Worm (Caenorhabditis elegans) whole organism, young adult: ENCODE measurements around the gene syd-2.

ENCODE experiments used
- K11D2.4 ChIP-seq: fragments of 200-800 bp; sonication (Bioruptor generic); IDR thresholded peaks from 2 replicates; pipeline ENCODE4 v1.3.6; 2022; ENCODE audit warnings: missing genetic modification reagents, missing genetic modification characterization, missing compliant biosample characterization
- Y56A3A.18 ChIP-seq: fragments of 200-800 bp; sonication (Bioruptor generic); IDR thresholded peaks from 2 replicates; pipeline ENCODE4 v1.3.6; 2022; ENCODE audit warnings: missing genetic modification reagents, missing genetic modification characterization, missing compliant biosample characterization
- Y95B8A.8 ChIP-seq: fragments of 200-800 bp; sonication (Bioruptor generic); IDR thresholded peaks from 2 replicates; pipeline ENCODE4 v1.3.6; 2022; ENCODE audit warnings: missing genetic modification reagents, missing genetic modification characterization, missing compliant biosample characterization
- atf-7 ChIP-seq: sonication (generic microtip); optimal IDR thresholded peaks from 2 replicates; lab custom pipeline; 2017; ENCODE audit warnings: mild to moderate bottlenecking, missing genetic modification characterization, missing compliant biosample characterization
- attf-3 ChIP-seq: fragments of 200-800 bp; sonication (Bioruptor generic); conservative IDR thresholded peaks from 2 replicates; pipeline ENCODE4 v1.3.6; 2022; ENCODE audit warnings: missing genetic modification reagents, missing genetic modification characterization, missing compliant biosample characterization
- bed-1 ChIP-seq: fragments of 200-800 bp; sonication (Bioruptor generic); IDR thresholded peaks from 2 replicates; pipeline ENCODE4 v1.3.6; 2022; ENCODE audit warnings: missing genetic modification reagents, missing genetic modification characterization, missing compliant biosample characterization
- ceh-27 ChIP-seq: fragments of 200-800 bp; sonication (Bioruptor generic); optimal IDR thresholded peaks from 2 replicates; lab custom pipeline; 2018; ENCODE audit warnings: mild to moderate bottlenecking, missing genetic modification characterization, moderate library complexity, missing compliant biosample characterization
- die-1 ChIP-seq: sonication (generic microtip); optimal IDR thresholded peaks from 2 replicates; lab custom pipeline; 2016; ENCODE audit warnings: missing genotype, mild to moderate bottlenecking, missing genetic modification characterization, missing compliant biosample characterization
- dpff-1 ChIP-seq: sonication (generic microtip); optimal IDR thresholded peaks from 2 replicates; lab custom pipeline; 2017; ENCODE audit warnings: mild to moderate bottlenecking, missing genetic modification characterization, missing compliant biosample characterization
- ekl-4 ChIP-seq: fragments of 200-800 bp; sonication (Bioruptor generic); IDR thresholded peaks from 2 replicates; pipeline ENCODE4 v1.3.6; 2022; ENCODE audit warnings: missing genetic modification reagents, missing genetic modification characterization, missing compliant biosample characterization
- ets-4 ChIP-seq: fragments of 200-800 bp; sonication (Bioruptor generic); optimal IDR thresholded peaks from 2 replicates; lab custom pipeline; 2018; ENCODE audit warnings: mild to moderate bottlenecking, missing genetic modification characterization, missing compliant biosample characterization
- him-1 ChIP-seq: sonication (generic microtip); optimal IDR thresholded peaks from 2 replicates; lab custom pipeline; 2016; ENCODE audit warnings: missing genotype, missing genetic modification reagents, missing genetic modification characterization, missing compliant biosample characterization
- hlh-12 ChIP-seq: sonication (generic microtip); optimal IDR thresholded peaks from 2 replicates; lab custom pipeline; 2016; ENCODE audit warnings: missing genetic modification characterization, missing compliant biosample characterization
- hmg-1.2 ChIP-seq: fragments of 200-800 bp; sonication (Bioruptor generic); IDR thresholded peaks from 2 replicates; pipeline ENCODE4 v1.3.6; 2022; ENCODE audit warnings: missing genetic modification reagents, missing genetic modification characterization, missing compliant biosample characterization
- mel-28 ChIP-seq: sonication (generic microtip); optimal IDR thresholded peaks from 2 replicates; lab custom pipeline; 2016; ENCODE audit warnings: borderline replicate concordance, mild to moderate bottlenecking, missing genetic modification characterization, missing compliant biosample characterization
- nfya-1 ChIP-seq: sonication (generic microtip); optimal IDR thresholded peaks from 2 replicates; lab custom pipeline; 2017; ENCODE audit warnings: antibody characterized with exemption, missing compliant biosample characterization, missing genetic modification characterization, borderline replicate concordance; ENCODE audit not compliant: insufficient read depth
- nfya-2 ChIP-seq: fragments of 200-800 bp; sonication (Bioruptor generic); IDR thresholded peaks from 2 replicates; pipeline ENCODE4 v1.3.6; 2022; ENCODE audit warnings: missing genetic modification reagents, missing genetic modification characterization, missing compliant biosample characterization
- nfyb-1 ChIP-seq: fragments of 200-800 bp; sonication (Bioruptor generic); IDR thresholded peaks from 2 replicates; pipeline ENCODE4 v1.3.6; 2022; ENCODE audit warnings: missing genetic modification reagents, missing genetic modification characterization, missing compliant biosample characterization
- nhr-120 ChIP-seq: fragments of 200-800 bp; sonication (Bioruptor generic); IDR thresholded peaks from 2 replicates; pipeline ENCODE4 v1.3.6; 2022; ENCODE audit warnings: missing genetic modification characterization, missing compliant biosample characterization
- repo-1 ChIP-seq: sonication (generic microtip); optimal IDR thresholded peaks from 2 replicates; lab custom pipeline; 2017; ENCODE audit warnings: mild to moderate bottlenecking, missing genetic modification characterization, missing compliant biosample characterization
- sdz-38 ChIP-seq: sonication (generic microtip); optimal IDR thresholded peaks from 2 replicates; lab custom pipeline; 2016; ENCODE audit warnings: missing genotype, missing genetic modification characterization, missing compliant biosample characterization
- snpc-1.1 ChIP-seq: sonication (generic microtip); optimal IDR thresholded peaks from 2 replicates; lab custom pipeline; 2017; ENCODE audit warnings: missing genetic modification characterization, mild to moderate bottlenecking, missing compliant biosample characterization, antibody characterized with exemption, moderate library complexity, missing genotype, missing genetic modification reagents; ENCODE audit not compliant: insufficient read depth
- snpc-1.3 ChIP-seq: sonication (generic microtip); optimal IDR thresholded peaks from 2 replicates; lab custom pipeline; 2017; ENCODE audit warnings: missing genetic modification characterization, mild to moderate bottlenecking, missing compliant biosample characterization, antibody characterized with exemption, moderate library complexity, missing genotype, missing genetic modification reagents; ENCODE audit not compliant: insufficient read depth
- tlf-1 ChIP-seq: fragments of 200-800 bp; sonication (Bioruptor generic); optimal IDR thresholded peaks from 2 replicates; lab custom pipeline; 2018; ENCODE audit warnings: mild to moderate bottlenecking, missing genetic modification characterization, missing compliant biosample characterization
- unc-62 ChIP-seq: fragments of 150-350 bp; optimal IDR thresholded peaks from 2 replicates; lab custom pipeline; 2014; ENCODE audit warnings: missing biosample characterization, missing genetic modification reagents, missing genetic modification characterization
- zfh-2 ChIP-seq: fragments of 200-800 bp; sonication (Bioruptor generic); conservative IDR thresholded peaks from 2 replicates; pipeline ENCODE4 v1.3.6; 2022; ENCODE audit warnings: missing genetic modification reagents, missing genetic modification characterization, missing compliant biosample characterization

Gene syd-2

DNA sequence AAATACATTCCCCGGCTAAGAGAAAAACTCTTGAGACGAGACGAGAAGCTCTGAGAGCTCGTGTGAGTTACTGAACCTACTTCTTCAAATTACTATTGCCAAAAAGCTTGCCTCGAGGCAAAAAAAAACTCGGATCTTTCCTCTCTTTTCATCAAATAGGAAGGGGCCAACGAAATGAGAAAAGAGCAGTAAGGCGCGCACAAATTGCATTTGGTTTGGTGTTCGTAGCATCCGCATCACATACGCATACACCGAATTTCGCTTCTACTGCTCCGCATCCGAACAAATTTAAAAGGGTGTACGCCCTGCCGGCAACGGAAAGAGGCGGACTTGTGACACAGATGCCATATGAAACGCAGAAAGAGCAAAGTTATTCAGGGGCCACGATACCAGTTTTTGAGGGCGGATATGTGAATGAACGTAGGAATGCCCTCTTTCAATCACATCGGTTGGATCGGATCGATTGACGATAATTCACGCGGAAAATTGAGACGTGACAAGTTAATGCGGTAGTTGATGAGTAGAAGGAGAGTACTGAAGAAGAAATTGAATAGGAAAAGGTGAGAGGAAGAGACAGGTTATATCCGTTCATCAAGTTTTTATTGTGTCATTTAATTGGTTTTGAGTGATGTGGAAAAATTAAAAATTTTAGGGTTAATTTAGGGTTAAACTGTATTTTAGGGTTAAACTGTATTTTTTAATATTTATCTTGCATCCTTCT, 39.8 kb upstream of the syd-2 start:
- no peak for TF ChIP-seq hmg-1.2 (GFP tag; lab: Robert Waterston, UW)
- TF ChIP-seq nfya-2 (GFP tag; lab: Robert Waterston, UW) = no peak
- TF ChIP-seq snpc-1.3 (tag; lab: Kevin White, UChicago) = no peak
- no peak for TF ChIP-seq snpc-1.1 (tag; lab: Kevin White, UChicago)
- no peak for TF ChIP-seq sdz-38 (tag; lab: Kevin White, UChicago)

DNA sequence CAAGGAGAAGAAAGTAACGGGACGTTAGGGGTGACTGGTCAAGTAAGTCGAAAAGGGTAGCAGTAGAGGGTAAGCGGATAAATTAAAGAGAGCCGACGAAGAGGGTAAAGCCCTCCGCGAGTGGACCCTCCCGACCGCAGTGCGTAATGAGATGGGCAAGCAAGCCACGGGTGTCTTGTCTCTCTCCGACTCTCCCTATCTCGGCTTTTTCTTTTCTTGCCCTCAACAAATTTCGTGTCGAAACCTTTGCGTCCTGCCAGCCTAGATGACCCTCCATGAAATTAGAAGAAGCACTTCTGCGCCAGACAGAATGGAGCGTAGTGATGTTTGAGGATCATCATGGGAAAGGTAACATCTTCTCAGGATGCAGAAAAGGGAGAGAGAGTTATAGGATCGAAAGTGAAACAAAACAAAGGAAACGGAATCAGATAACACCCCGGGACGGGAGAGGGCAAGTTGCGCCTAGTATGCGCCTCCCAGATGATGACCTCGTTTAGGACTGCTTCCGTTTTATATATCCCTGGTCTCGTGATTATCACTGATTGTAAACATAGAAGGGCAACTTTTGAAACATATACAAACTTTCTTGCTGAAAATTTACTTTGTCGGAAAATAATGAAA, 38.8 kb upstream of the syd-2 start:
- TF ChIP-seq zfh-2 (GFP tag; lab: Robert Waterston, UW) (peak; percentile 80), atf-7 (tag; lab: Kevin White, UChicago) (no peak), nfya-1 (tag; lab: Kevin White, UChicago) (no peak), attf-3 (GFP tag; lab: Robert Waterston, UW) (no peak), Y56A3A.18 (0 out of 2 replicates have a peak, but pooled peaks have one; percentile 21), ekl-4 (GFP tag; lab: Robert Waterston, UW) (0 out of 2 replicates have a peak, but pooled peaks have one; percentile 19), bed-1 (GFP tag; lab: Robert Waterston, UW) (no peak)

DNA sequence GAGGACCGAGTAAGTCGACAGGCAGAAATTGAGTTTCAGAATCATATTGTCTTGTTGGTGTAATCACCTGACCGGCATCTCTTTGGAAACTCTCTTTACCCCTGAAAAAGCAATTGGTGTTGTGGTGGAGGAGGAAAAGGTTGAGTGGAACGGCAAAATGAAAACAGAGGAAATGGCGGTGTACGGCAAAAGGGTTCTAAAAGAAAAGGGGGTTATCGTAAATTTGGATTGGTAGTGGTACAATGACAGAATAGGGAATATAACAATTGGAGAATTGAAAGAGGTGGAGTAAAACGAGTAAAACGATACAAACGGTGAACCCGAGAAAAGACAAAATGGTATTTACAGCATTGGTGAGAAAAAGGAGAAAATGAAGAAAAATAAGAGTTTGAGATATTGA, 38.2 kb upstream of the syd-2 start, which contains the start of gene sdn-1:
Gene sdn-1 (minus strand): TSS at position 101 of the 400 bp plus-strand sequence.
- TF ChIP-seq K11D2.4 (GFP tag; lab: Robert Waterston, UW) = no peak
- TF ChIP-seq Y56A3A.18 = no peak
- no peak for TF ChIP-seq him-1 (tag; lab: Kevin White, UChicago)
- TF ChIP-seq attf-3 (GFP tag; lab: Robert Waterston, UW) = no peak
- TF ChIP-seq nhr-120 (GFP tag; lab: Robert Waterston, UW) = no peak
- TF ChIP-seq hlh-12 (tag; lab: Kevin White, UChicago) = no peak
- TF ChIP-seq nfyb-1 (GFP tag; lab: Robert Waterston, UW) = no peak

DNA sequence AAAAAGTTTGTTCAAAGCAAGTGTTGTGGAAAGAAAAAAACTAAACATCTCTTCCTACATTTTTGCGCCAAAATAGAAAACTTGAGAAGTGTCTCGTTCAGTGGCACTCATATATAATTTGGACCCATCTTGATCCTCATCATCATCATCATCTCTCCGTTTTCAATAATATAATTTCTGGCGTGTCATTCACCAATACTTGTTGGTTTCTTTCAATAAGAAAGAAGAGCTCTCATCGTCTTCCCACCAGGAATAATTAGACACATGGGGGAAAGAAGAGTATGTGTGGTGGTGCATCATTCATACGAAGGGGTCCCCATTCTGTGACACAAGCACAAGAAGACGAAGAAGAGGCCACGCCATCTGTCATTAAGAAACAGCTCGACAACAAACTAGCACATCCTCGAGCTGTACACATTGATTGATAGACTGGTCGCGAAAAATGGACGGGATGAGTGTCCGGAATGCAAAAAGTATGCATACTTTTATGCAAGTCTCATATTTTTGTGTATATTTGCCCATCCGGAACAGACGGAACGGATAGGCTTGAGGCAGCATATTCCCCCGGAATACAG, 36.3 kb upstream of the syd-2 start:
- peak; percentile 25 for TF ChIP-seq ceh-27 (GFP tag; lab: Kevin White, UChicago)
- TF ChIP-seq Y95B8A.8 = no peak

ce11 chrX:10590772-10591171, 35.7 kb upstream of the syd-2 start:
- TF ChIP-seq dpff-1 (tag; lab: Kevin White, UChicago) = no peak
- TF ChIP-seq repo-1 (tag; lab: Kevin White, UChicago) = no peak
- no peak for TF ChIP-seq die-1 (tag; lab: Kevin White, UChicago)

ce11 chrX:10589465-10589864, 34.4 kb upstream of the syd-2 start, which contains the start of gene F57C7.4:
F57C7.4 (minus strand) TSS chrX:10589565.
- TF ChIP-seq mel-28 (tag; lab: Kevin White, UChicago) = no peak
- TF ChIP-seq tlf-1 = no peak
- no peak for TF ChIP-seq ets-4 (GFP tag; lab: Kevin White, UChicago)
- TF ChIP-seq ekl-4 (GFP tag; lab: Robert Waterston, UW) = no peak
- TF ChIP-seq unc-62 (GFP tag; lab: Kevin White, UChicago) = no peak
